Worm (Caenorhabditis elegans): Measurements from ENCODE around the gene unc-129.
"Not testable (repeated sequence)": the region's sequence is repeated elsewhere in the genome, so short reads cannot be mapped to it uniquely, and the experiment has no call there.

The unc-129 gene

ce11 chrIV:8964042-8964441, 41.2 kb downstream of the unc-129 start:
- peak; percentile 62 for TF ChIP-seq nhr-41 (GFP tag; IDR thresholded peaks at IDR 0.05)
- TF ChIP-seq madf-5 (GFP tag; IDR thresholded peaks at IDR 0.05), result 0 out of 4 replicates have a peak, but pooled peaks of 1 of the 2 experiments have one; percentile 62
- peak; percentile 67; the same call in 1 of the 2 replicates for TF ChIP-seq Y105C5A.15 (GFP tag; IDR thresholded peaks at IDR 0.05)
- peak; percentile 81 for TF ChIP-seq snpc-1.2 (GFP tag; IDR thresholded peaks at IDR 0.05)
- TF ChIP-seq D1046.2 (GFP tag; IDR thresholded peaks at IDR 0.05), result peak; percentile 68; the same call in 1 of the 2 replicates
- peak; percentile 49; the same call in 1 of the 2 replicates for TF ChIP-seq tra-1 (GFP tag; IDR thresholded peaks at IDR 0.05)
- peak; percentile 65; the same call in 1 of the 2 replicates for TF ChIP-seq lin-38 (GFP tag; IDR thresholded peaks at IDR 0.05)
- TF ChIP-seq pha-4 (GFP tag; IDR thresholded peaks at IDR 0.05), result peak; percentile 41; the same call in 1 of the 2 replicates
- TF ChIP-seq pha-4 (tag; optimal IDR thresholded peaks at IDR 0.05), result not testable (repeated sequence)
- 0 out of 2 replicates have a peak, but pooled peaks have one; percentile 23 for TF ChIP-seq arid-1 (GFP tag; conservative IDR thresholded peaks at IDR 0.05)
- 0 out of 2 replicates have a peak, but pooled peaks have one; percentile 28 for TF ChIP-seq php-3 (GFP tag; IDR thresholded peaks at IDR 0.05)
- peak; percentile 94 for TF ChIP-seq lim-7 (GFP tag; IDR thresholded peaks at IDR 0.05)
- TF ChIP-seq Y48G9A.11 (GFP tag; IDR thresholded peaks at IDR 0.05), result peak; percentile 58; the same call in 1 of the 2 replicates
- 0 out of 2 replicates have a peak, but pooled peaks have one; percentile 64 for TF ChIP-seq dmd-8 (GFP tag; IDR thresholded peaks at IDR 0.05)
- TF ChIP-seq vab-7 (GFP tag; IDR thresholded peaks at IDR 0.05), result peak; percentile 50; the same call in 1 of the 2 replicates

- peak; percentile 55 for TF ChIP-seq T20F7.1 (GFP tag; optimal IDR thresholded peaks at IDR 0.05)
Observed at ce11 chrIV:8961109-8961508, 44.1 kb downstream of the unc-129 start.

DNA sequence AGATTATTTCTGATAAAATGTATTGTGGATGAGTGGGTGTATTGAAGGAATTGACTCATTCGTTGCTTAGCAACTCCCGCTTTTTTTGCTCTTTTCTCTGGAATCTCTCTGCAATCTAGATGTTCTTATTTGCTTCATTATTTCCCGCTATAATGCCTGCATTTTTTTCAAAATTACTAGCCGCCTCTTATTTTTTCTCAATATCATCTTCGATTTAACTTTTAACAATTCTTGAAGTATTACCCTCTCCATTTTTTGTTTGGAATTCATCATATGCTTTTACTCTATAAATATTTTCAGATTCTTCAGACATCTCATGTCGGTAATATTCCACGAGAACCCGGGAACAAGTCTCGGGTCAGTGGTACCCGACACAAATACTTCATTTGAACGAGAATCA, 49.0 kb downstream of the unc-129 start, which contains the start of gene tpra-1:
Gene tpra-1, plus strand, starts transcription at position 301 of the 400 bp plus-strand sequence.
- TF ChIP-seq lin-29 (GFP tag; IDR thresholded peaks at IDR 0.05) (no peak), unc-62 (GFP tag; optimal IDR thresholded peaks at IDR 0.05 in 1 of 2) (peak in 1 of 2 experiments; percentile 38), unc-62 (tag; optimal IDR thresholded peaks at IDR 0.05) (no peak)

DNA sequence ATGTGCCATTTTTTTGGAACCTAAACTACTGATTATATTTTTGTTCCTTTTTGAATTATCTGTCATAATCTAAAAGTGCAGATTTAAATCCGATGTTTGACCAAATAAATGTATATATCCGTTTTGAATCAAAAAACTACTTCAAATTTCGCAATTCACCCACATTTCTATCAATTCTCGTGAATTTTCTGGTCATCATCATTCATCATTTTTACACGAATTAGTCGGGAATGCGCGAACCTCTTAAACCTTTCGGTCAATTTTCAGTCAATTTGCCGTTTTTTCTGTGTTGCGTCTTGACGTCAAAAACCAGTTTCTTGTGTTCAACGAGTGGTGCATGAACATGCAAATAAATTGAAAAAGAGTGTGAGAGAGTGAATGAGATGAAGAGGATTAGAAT, 51.1 kb downstream of the unc-129 start:
- peak in 1 of 2 experiments; percentile 36 for TF ChIP-seq mdl-1 (tag; optimal IDR thresholded peaks at IDR 0.05)
- no peak for TF ChIP-seq pqm-1 (tag; optimal IDR thresholded peaks at IDR 0.05)

Data from whole organism, L4 larva.